Fruit fly (Drosophila melanogaster) whole organism, prepupa: ENCODE data around the gene CG17612.

ENCODE experiments used
- Blimp-1 ChIP-seq: fragments of 200-800 bp; sonication (Bioruptor generic); optimal IDR thresholded peaks from 3 replicates; lab custom pipeline; 2017; ENCODE audit warnings: missing biosample characterization, missing genetic modification characterization, mild to moderate bottlenecking, moderate library complexity, missing genetic modification reagents
- CG11294 ChIP-seq: fragments of 200-800 bp; sonication (Bioruptor generic); IDR thresholded peaks from 2 replicates; pipeline ENCODE4 v1.3.6; 2022; ENCODE audit warnings: missing biosample characterization, missing genetic modification characterization
- CG3032 ChIP-seq: fragments of 200-800 bp; optimal IDR thresholded peaks from 2 replicates; lab custom pipeline; 2019; ENCODE audit warnings: missing biosample characterization, mild to moderate bottlenecking, missing genetic modification characterization, moderate library complexity
- CG32006 ChIP-seq: fragments of 200-800 bp; sonication (Bioruptor generic); optimal IDR thresholded peaks from 3 replicates; lab custom pipeline; 2017; ENCODE audit warnings: missing biosample characterization, mild to moderate bottlenecking, missing genetic modification characterization
- CG4318 ChIP-seq: fragments of 200-800 bp; sonication (Bioruptor generic); optimal IDR thresholded peaks from 3 replicates; lab custom pipeline; 2017; ENCODE audit warnings: missing biosample characterization, mild to moderate bottlenecking, missing genetic modification characterization
- CG6163 ChIP-seq: fragments of 200-800 bp; sonication (Bioruptor generic); IDR thresholded peaks from 3 replicates; pipeline ENCODE4 v1.3.6; 2022; ENCODE audit warnings: missing biosample characterization, missing genetic modification characterization
- CG6276 ChIP-seq: fragments of 200-800 bp; sonication (Bioruptor generic); optimal IDR thresholded peaks from 2 replicates; lab custom pipeline; 2017; ENCODE audit warnings: missing biosample characterization, mild to moderate bottlenecking, missing genetic modification characterization
- CG8119 ChIP-seq: fragments of 200-800 bp; sonication (Bioruptor generic); IDR thresholded peaks from 3 replicates; pipeline ENCODE4 v1.3.6; 2022; ENCODE audit warnings: missing biosample characterization, missing genetic modification characterization
- Gug ChIP-seq: fragments of 200-800 bp; sonication (Bioruptor generic); IDR thresholded peaks from 2 replicates; pipeline ENCODE4 v1.3.6; 2022; ENCODE audit warnings: missing biosample characterization, missing genetic modification characterization
- Hr39 ChIP-seq: fragments of 200-800 bp; sonication (Bioruptor generic); optimal IDR thresholded peaks from 2 replicates; lab custom pipeline; 2016; ENCODE audit warnings: missing biosample characterization, missing genetic modification characterization
- Met ChIP-seq: fragments of 200-800 bp; sonication (Bioruptor generic); optimal IDR thresholded peaks from 3 replicates; lab custom pipeline; 2016; ENCODE audit warnings: missing biosample characterization, missing genetic modification characterization
- Sox14 ChIP-seq: fragments of 200-800 bp; sonication (Bioruptor generic); optimal IDR thresholded peaks from 3 replicates; lab custom pipeline; 2016; ENCODE audit warnings: missing biosample characterization, missing genetic modification characterization
- cyc ChIP-seq: fragments of 200-800 bp; sonication (Bioruptor generic); optimal IDR thresholded peaks from 3 replicates; lab custom pipeline; 2016; ENCODE audit warnings: missing biosample characterization, missing genetic modification characterization
- dac ChIP-seq: fragments of 200-800 bp; sonication (Bioruptor generic); optimal IDR thresholded peaks from 2 replicates; lab custom pipeline; 2017; ENCODE audit warnings: missing biosample characterization, mild to moderate bottlenecking, missing genetic modification characterization

- TF ChIP-seq CG8119 (GFP tag; lab: Robert Waterston, UW) (no peak), Sox14 (GFP tag; lab: Kevin White, UChicago) (no peak), dac (GFP tag; lab: Kevin White, UChicago) (no peak), CG32006 (GFP tag; lab: Kevin White, UChicago) (no peak), Hr39 (GFP tag; lab: Kevin White, UChicago) (no peak), cyc (GFP tag; lab: Kevin White, UChicago) (no peak), Met (GFP tag; lab: Kevin White, UChicago) (no peak), CG3032 (tag; lab: Kevin White, UChicago) (no peak), CG4318 (no peak), Gug (GFP tag; lab: Robert Waterston, UW) (no peak), Blimp-1 (GFP tag; lab: Kevin White, UChicago) (no peak), CG6276 (GFP tag; lab: Kevin White, UChicago) (no peak), CG11294 (GFP tag; lab: Robert Waterston, UW) (no peak), CG6163 (GFP tag; lab: Robert Waterston, UW) (no peak)
These were observed 16.7 kb downstream of the CG17612 start for dm6 chr2L:4365792-4366326.
